Worm (Caenorhabditis elegans) whole organism, mixed stage, embryonic: ENCODE data around the gene F14B8.6.

Experiments used
- elt-1 ChIP-seq: sonication (generic microtip); optimal IDR thresholded peaks from 2 replicates; lab custom pipeline; 2017; ENCODE audit warnings: missing genetic modification characterization, mild to moderate bottlenecking, missing compliant biosample characterization, antibody characterized with exemption, moderate library complexity, borderline replicate concordance; ENCODE audit not compliant: insufficient read depth
- elt-3 ChIP-seq: fragments of 150-350 bp; optimal IDR thresholded peaks from 2 replicates; lab custom pipeline; 2014; ENCODE audit warnings: missing biosample characterization, missing genetic modification characterization
- lin-13 ChIP-seq: fragments of 150-350 bp; optimal IDR thresholded peaks from 2 replicates; lab custom pipeline; 2014; ENCODE audit warnings: missing biosample characterization, missing genetic modification characterization
- nhr-12 ChIP-seq: fragments of 150-350 bp; optimal IDR thresholded peaks from 2 replicates; lab custom pipeline; 2014; ENCODE audit warnings: missing biosample characterization, missing genetic modification characterization
- sem-2 ChIP-seq: fragments of 200-800 bp; sonication (Bioruptor generic); optimal IDR thresholded peaks from 2 replicates; lab custom pipeline; 2018; ENCODE audit warnings: mild to moderate bottlenecking, missing genetic modification characterization, missing compliant biosample characterization
- unc-39 ChIP-seq: fragments of 150-350 bp; optimal IDR thresholded peaks from 2 replicates; lab custom pipeline; 2014; ENCODE audit warnings: missing biosample characterization, missing genetic modification characterization
- unc-62 ChIP-seq: fragments of 150-350 bp; optimal IDR thresholded peaks from 2 replicates; lab custom pipeline; 2014; ENCODE audit warnings: missing biosample characterization, missing genetic modification reagents, missing genetic modification characterization

ce11 chrX:6915279-6915678, 16.9 kb downstream of the F14B8.6 start:
- no peak for TF ChIP-seq elt-1
- TF ChIP-seq elt-3 (tag; lab: Kevin White, UChicago) = no peak
- no peak for TF ChIP-seq sem-2 (GFP tag; lab: Kevin White, UChicago)
- TF ChIP-seq lin-13 (tag; lab: Kevin White, UChicago) = no peak
- no peak for TF ChIP-seq unc-62 (GFP tag; lab: Kevin White, UChicago)
- TF ChIP-seq nhr-12 (tag; lab: Kevin White, UChicago) = no peak
- no peak for TF ChIP-seq unc-39
